Fruit fly (Drosophila melanogaster): Measurements from ENCODE around the gene CG31776.

dm6 chr2L:3426669-3427232, 43.2 kb upstream of the CG31776 start, which contains the start of gene Pgant2:
- TF ChIP-seq CG8478 (optimal IDR thresholded peaks at IDR 0.05), result no peak
- TF ChIP-seq CTCF (optimal IDR thresholded peaks at IDR 0.05), result no peak

All from S2 (cell line).